Worm (Caenorhabditis elegans) whole organism, early embryonic: ENCODE data around the gene ZK896.4.

Experiments
- B0310.2 ChIP-seq: sonication (generic microtip); optimal IDR thresholded peaks from 2 replicates; lab custom pipeline; 2016; ENCODE audit warnings: mild to moderate bottlenecking, missing genetic modification characterization, missing compliant biosample characterization
- F13C5.2 ChIP-seq: sonication (generic microtip); optimal IDR thresholded peaks from 2 replicates; lab custom pipeline; 2017; ENCODE audit warnings: mild to moderate bottlenecking, missing genetic modification characterization, inconsistent platforms, missing compliant biosample characterization
- aly-1 ChIP-seq: sonication (generic microtip); optimal IDR thresholded peaks from 2 replicates; lab custom pipeline; 2016; ENCODE audit warnings: missing genetic modification characterization, missing compliant biosample characterization
- ama-1 ChIP-seq: fragments of 150-350 bp; optimal IDR thresholded peaks from 2 replicates; lab custom pipeline; 2014
- ceh-13 ChIP-seq: fragments of 200-800 bp; sonication (Bioruptor generic); optimal IDR thresholded peaks from 2 replicates; lab custom pipeline; 2018; ENCODE audit warnings: mild to moderate bottlenecking, missing genetic modification characterization, missing compliant biosample characterization
- ceh-36 ChIP-seq: sonication (generic microtip); optimal IDR thresholded peaks from 2 replicates; lab custom pipeline; 2016; ENCODE audit warnings: missing genetic modification characterization, inconsistent platforms, missing compliant biosample characterization
- ets-7 ChIP-seq: sonication (generic microtip); optimal IDR thresholded peaks from 2 replicates; lab custom pipeline; 2016; ENCODE audit warnings: missing genotype, missing genetic modification characterization, missing compliant biosample characterization
- flt-1 ChIP-seq: fragments of 200-800 bp; sonication (Bioruptor generic); IDR thresholded peaks from 2 replicates; pipeline ENCODE4 v1.3.6; 2022; ENCODE audit warnings: missing genetic modification characterization, missing compliant biosample characterization
- hmbx-1 ChIP-seq: sonication (generic microtip); optimal IDR thresholded peaks from 2 replicates; lab custom pipeline; 2016; ENCODE audit warnings: mild to moderate bottlenecking, missing genetic modification characterization, missing compliant biosample characterization
- hmg-4 ChIP-seq: fragments of 200-800 bp; sonication (Bioruptor generic); optimal IDR thresholded peaks from 2 replicates; lab custom pipeline; 2018; ENCODE audit warnings: mild to moderate bottlenecking, missing genetic modification characterization, missing compliant biosample characterization
- hnd-1 ChIP-seq: sonication (generic microtip); optimal IDR thresholded peaks from 2 replicates; lab custom pipeline; 2016; ENCODE audit warnings: missing genetic modification characterization, missing compliant biosample characterization
- pes-1 ChIP-seq: fragments of 200-800 bp; sonication (Bioruptor generic); IDR thresholded peaks from 2 replicates; pipeline ENCODE4 v1.3.6; 2022; ENCODE audit warnings: missing genetic modification reagents, missing genetic modification characterization, missing compliant biosample characterization
- scrt-1 ChIP-seq: fragments of 200-800 bp; sonication (Bioruptor generic); IDR thresholded peaks from 2 replicates; pipeline ENCODE4 v1.3.6; 2022; ENCODE audit warnings: missing genetic modification characterization, missing compliant biosample characterization
- sea-1 ChIP-seq: fragments of 200-800 bp; sonication (Bioruptor generic); conservative IDR thresholded peaks from 2 replicates; pipeline ENCODE4 v1.3.6; 2022; ENCODE audit warnings: missing genetic modification characterization, missing compliant biosample characterization
- tbx-11 ChIP-seq: fragments of 200-800 bp; sonication (Bioruptor generic); IDR thresholded peaks from 2 replicates; pipeline ENCODE4 v1.3.6; 2022; ENCODE audit warnings: missing genetic modification characterization, missing compliant biosample characterization
- tbx-37 ChIP-seq: fragments of 200-800 bp; sonication (Bioruptor generic); conservative IDR thresholded peaks from 2 replicates; pipeline ENCODE4 v1.3.6; 2022; ENCODE audit warnings: missing genetic modification reagents, missing genetic modification characterization, missing compliant biosample characterization
- tra-4 ChIP-seq: sonication (generic microtip); optimal IDR thresholded peaks from 2 replicates; lab custom pipeline; 2017; ENCODE audit warnings: missing genetic modification characterization, missing compliant biosample characterization

Gene ZK896.4

ce11 chrIV:12898823-12899222 lies 15.7 kb upstream of the ZK896.4 start:
- TF ChIP-seq B0310.2 (tag; lab: Kevin White, UChicago) (no peak), pes-1 (GFP tag; lab: Robert Waterston, UW) (no peak), tbx-11 (GFP tag; lab: Robert Waterston, UW) (no peak), sea-1 (GFP tag; lab: Robert Waterston, UW) (no peak), ama-1 (lab: Kevin White, UChicago) (no peak), ets-7 (tag; lab: Kevin White, UChicago) (no peak), scrt-1 (no peak), hmbx-1 (tag; lab: Kevin White, UChicago) (no peak), ceh-13 (no peak), hnd-1 (tag; lab: Kevin White, UChicago) (no peak), tra-4 (tag; lab: Kevin White, UChicago) (no peak), F13C5.2 (tag; lab: Kevin White, UChicago) (no peak), hmg-4 (GFP tag; lab: Kevin White, UChicago) (no peak), flt-1 (no peak), aly-1 (tag; lab: Kevin White, UChicago) (no peak), tbx-37 (no peak), ceh-36 (tag; lab: Kevin White, UChicago) (no peak)

ce11 chrIV:12897146-12897545 lies 14.1 kb upstream of the ZK896.4 start:
- no peak for TF ChIP-seq aly-1 (tag; lab: Kevin White, UChicago)
- TF ChIP-seq hmbx-1 (tag; lab: Kevin White, UChicago): no peak
- TF ChIP-seq tbx-11 (GFP tag; lab: Robert Waterston, UW): no peak
- TF ChIP-seq tra-4 (tag; lab: Kevin White, UChicago): no peak
- TF ChIP-seq tbx-37: no peak
- no peak for TF ChIP-seq pes-1 (GFP tag; lab: Robert Waterston, UW)
- no peak for TF ChIP-seq flt-1
- TF ChIP-seq B0310.2 (tag; lab: Kevin White, UChicago): no peak

- TF ChIP-seq flt-1 (no peak), aly-1 (tag; lab: Kevin White, UChicago) (no peak), B0310.2 (tag; lab: Kevin White, UChicago) (no peak), ets-7 (tag; lab: Kevin White, UChicago) (no peak), hmbx-1 (tag; lab: Kevin White, UChicago) (no peak), tbx-37 (no peak), hmg-4 (GFP tag; lab: Kevin White, UChicago) (no peak), hnd-1 (tag; lab: Kevin White, UChicago) (no peak), tbx-11 (GFP tag; lab: Robert Waterston, UW) (no peak), tra-4 (tag; lab: Kevin White, UChicago) (no peak), sea-1 (GFP tag; lab: Robert Waterston, UW) (no peak), pes-1 (GFP tag; lab: Robert Waterston, UW) (no peak), F13C5.2 (tag; lab: Kevin White, UChicago) (no peak), ceh-36 (tag; lab: Kevin White, UChicago) (no peak), ceh-13 (no peak), scrt-1 (no peak), ama-1 (lab: Kevin White, UChicago) (no peak)
These were observed 13.3 kb upstream of the ZK896.4 start, which contains the start of gene K08D8.7 for ce11 chrIV:12896371-12896882. Gene K08D8.7 (plus strand): TSS chrIV:12896832.

ce11 chrIV:12894996-12895395 lies 11.9 kb upstream of the ZK896.4 start, which contains the start of gene K08D8.11:
Gene K08D8.11 (plus strand): TSS chrIV:12895296.
- TF ChIP-seq ceh-36 (tag; lab: Kevin White, UChicago): no peak
- TF ChIP-seq hmbx-1 (tag; lab: Kevin White, UChicago): no peak

ce11 chrIV:12893166-12893565 lies 10.1 kb upstream of the ZK896.4 start, which contains the start of gene K08D8.12:
Gene K08D8.12 (plus strand): TSS chrIV:12893466.
- TF ChIP-seq ceh-36 (tag; lab: Kevin White, UChicago) (no peak), pes-1 (GFP tag; lab: Robert Waterston, UW) (no peak), ama-1 (lab: Kevin White, UChicago) (no peak), scrt-1 (no peak), ceh-13 (no peak), hmbx-1 (tag; lab: Kevin White, UChicago) (no peak), B0310.2 (tag; lab: Kevin White, UChicago) (no peak), hmg-4 (GFP tag; lab: Kevin White, UChicago) (no peak), hnd-1 (tag; lab: Kevin White, UChicago) (no peak), tbx-37 (no peak), tbx-11 (GFP tag; lab: Robert Waterston, UW) (no peak)

ce11 chrIV:12892194-12892593 lies 9.1 kb upstream of the ZK896.4 start, which contains the start of gene K08D8.1:
Gene K08D8.1 (plus strand): TSS chrIV:12892494.
- TF ChIP-seq ceh-36 (tag; lab: Kevin White, UChicago) (no peak), flt-1 (no peak), F13C5.2 (tag; lab: Kevin White, UChicago) (no peak)

- TF ChIP-seq tra-4 (tag; lab: Kevin White, UChicago) (no peak), hnd-1 (tag; lab: Kevin White, UChicago) (no peak), F13C5.2 (tag; lab: Kevin White, UChicago) (no peak), ama-1 (lab: Kevin White, UChicago) (no peak), scrt-1 (no peak), sea-1 (GFP tag; lab: Robert Waterston, UW) (no peak), hmg-4 (GFP tag; lab: Kevin White, UChicago) (no peak), ceh-36 (tag; lab: Kevin White, UChicago) (no peak), B0310.2 (tag; lab: Kevin White, UChicago) (no peak), hmbx-1 (tag; lab: Kevin White, UChicago) (no peak), tbx-37 (no peak), tbx-11 (GFP tag; lab: Robert Waterston, UW) (no peak), pes-1 (GFP tag; lab: Robert Waterston, UW) (no peak)
These were observed 8.0 kb upstream of the ZK896.4 start for ce11 chrIV:12891080-12891479.
